Worm (Caenorhabditis elegans): ENCODE measurements around the gene srsx-15.

- TF ChIP-seq lim-6 (tag; optimal IDR thresholded peaks at IDR 0.05) = no peak
- no peak for TF ChIP-seq ceh-24 (tag; optimal IDR thresholded peaks at IDR 0.05)
- no peak for TF ChIP-seq dve-1 (tag; optimal IDR thresholded peaks at IDR 0.05)
- TF ChIP-seq nhr-11 (tag; optimal IDR thresholded peaks at IDR 0.05) = no peak
- TF ChIP-seq pqm-1 (tag; optimal IDR thresholded peaks at IDR 0.05) = no peak
- TF ChIP-seq T23F11.4 (GFP tag; optimal IDR thresholded peaks at IDR 0.05) = no peak
- no peak for TF ChIP-seq elt-2 (tag; optimal IDR thresholded peaks at IDR 0.05)
- no peak for TF ChIP-seq fax-1 (tag; optimal IDR thresholded peaks at IDR 0.05)
- TF ChIP-seq fkh-10 (GFP tag; optimal IDR thresholded peaks at IDR 0.05) = no peak
- no peak for TF ChIP-seq dmd-4 (tag; optimal IDR thresholded peaks at IDR 0.05; ENCODE audit: borderline replicate concordance)
- TF ChIP-seq lin-11 (tag; optimal IDR thresholded peaks at IDR 0.05) = no peak
Observed at ce11 chrIV:5607343-5607742, 16.3 kb downstream of the srsx-15 start.

All from whole organism, late embryonic.